Worm (Caenorhabditis elegans): ENCODE results near the gene F52H3.6.

Gene F52H3.6

ce11 chrII:10028195-10028594 lies at the start of gene F52H3.6:
Gene F52H3.6, minus strand, starts transcription at chrII:10028422.
- TF ChIP-seq hif-1 (tag; optimal IDR thresholded peaks at IDR 0.05) = peak in 1 of 2 experiments; percentile 21
- no peak for TF ChIP-seq pha-4 (GFP tag; IDR thresholded peaks at IDR 0.05)
- TF ChIP-seq pha-4 (tag; optimal IDR thresholded peaks at IDR 0.05) = peak; percentile 17
- peak; percentile 54 for TF ChIP-seq hlh-30 (tag; optimal IDR thresholded peaks at IDR 0.05; ENCODE audit: insufficient read depth)
- TF ChIP-seq hlh-11 (tag; optimal IDR thresholded peaks at IDR 0.05) = peak; percentile 55
- no peak for TF ChIP-seq daf-16 (GFP tag; optimal IDR thresholded peaks at IDR 0.05)
- TF ChIP-seq daf-16 (tag; optimal IDR thresholded peaks at IDR 0.05) = peak; percentile 97
- no peak for TF ChIP-seq jun-1 (tag; optimal IDR thresholded peaks at IDR 0.05)
- peak; percentile 9 for TF ChIP-seq nhr-28 (tag; optimal IDR thresholded peaks at IDR 0.05)
- 0 out of 2 replicates have a peak, but pooled peaks have one; percentile 6 for TF ChIP-seq dmd-6 (GFP tag; IDR thresholded peaks at IDR 0.05)
- TF ChIP-seq nhr-77 (tag; optimal IDR thresholded peaks at IDR 0.05) = peak; percentile 55
- no peak for TF ChIP-seq D1046.2 (GFP tag; IDR thresholded peaks at IDR 0.05)
- TF ChIP-seq spr-1 (tag; optimal IDR thresholded peaks at IDR 0.05) = no peak
- TF ChIP-seq dve-1 (tag; optimal IDR thresholded peaks at IDR 0.05; ENCODE audit: insufficient read depth) = peak; percentile 57

ce11 chrII:10075794-10076193 lies 47.6 kb upstream of the F52H3.6 start:
- TF ChIP-seq zfp-2 (tag; optimal IDR thresholded peaks at IDR 0.05) (no peak), ceh-20 (GFP tag; IDR thresholded peaks at IDR 0.05) (no peak), lin-15B (tag; optimal IDR thresholded peaks at IDR 0.05) (no peak), pha-4 (GFP tag; IDR thresholded peaks at IDR 0.05) (no peak), pha-4 (tag; optimal IDR thresholded peaks at IDR 0.05) (peak; percentile 10), ceh-32 (tag; optimal IDR thresholded peaks at IDR 0.05; ENCODE audit: poor library complexity) (no peak), ctbp-1 (GFP tag; IDR thresholded peaks at IDR 0.05) (no peak), zag-1 (tag; optimal IDR thresholded peaks at IDR 0.05) (no peak), sdz-12 (GFP tag; optimal IDR thresholded peaks at IDR 0.05) (no peak), unc-62 (GFP tag; optimal IDR thresholded peaks at IDR 0.05 in 1 of 2) (peak in 1 of 2 experiments; percentile 87), unc-62 (tag; optimal IDR thresholded peaks at IDR 0.05) (no peak), hmg-1.1 (GFP tag; IDR thresholded peaks at IDR 0.05) (no peak), set-16 (GFP tag; IDR thresholded peaks at IDR 0.05) (peak; percentile 12; the same call in 1 of the 2 replicates), lim-7 (GFP tag; IDR thresholded peaks at IDR 0.05) (no peak), mxl-3 (GFP tag; optimal IDR thresholded peaks at IDR 0.05) (no peak), rbr-2 (tag; optimal IDR thresholded peaks at IDR 0.05) (peak; percentile 2), aha-1 (tag) (peak; percentile 24)

ce11 chrII:10073986-10074385 lies 45.8 kb upstream of the F52H3.6 start:
- TF ChIP-seq egl-43 (GFP tag; IDR thresholded peaks at IDR 0.05) = no peak
- no peak for TF ChIP-seq nhr-6 (tag; optimal IDR thresholded peaks at IDR 0.05)
- no peak for TF ChIP-seq aha-1 (tag)
- peak; percentile 10 for TF ChIP-seq hlh-30 (tag; optimal IDR thresholded peaks at IDR 0.05; ENCODE audit: insufficient read depth)
- no peak for TF ChIP-seq ZK546.5 (tag; optimal IDR thresholded peaks at IDR 0.05)
- TF ChIP-seq madf-5 (GFP tag; IDR thresholded peaks at IDR 0.05) = no peak
- no peak for TF ChIP-seq Y5F2A.4 (GFP tag; optimal IDR thresholded peaks at IDR 0.05)
- no peak for TF ChIP-seq php-3 (GFP tag; IDR thresholded peaks at IDR 0.05)
- no peak for TF ChIP-seq nhr-25 (tag; optimal IDR thresholded peaks at IDR 0.05; ENCODE audit: borderline replicate concordance, insufficient read depth)
- TF ChIP-seq nhr-42 (GFP tag; IDR thresholded peaks at IDR 0.05) = no peak
- no peak for TF ChIP-seq F37D6.2 (tag; optimal IDR thresholded peaks at IDR 0.05)
- no peak for TF ChIP-seq lin-38 (GFP tag; IDR thresholded peaks at IDR 0.05)
- TF ChIP-seq unc-39 (tag; optimal IDR thresholded peaks at IDR 0.05) = no peak
- TF ChIP-seq daf-8 (GFP tag; IDR thresholded peaks at IDR 0.05) = no peak
- TF ChIP-seq nhr-28 (tag; optimal IDR thresholded peaks at IDR 0.05) = peak; percentile 48
- no peak for TF ChIP-seq lin-1 (GFP tag; IDR thresholded peaks at IDR 0.05)
